Worm (Caenorhabditis elegans) whole organism, young adult: ENCODE data around the gene srpa-72.

Experiments used
- B0261.1 ChIP-seq: sonication (generic microtip); optimal IDR thresholded peaks from 2 replicates; lab custom pipeline; 2016; ENCODE audit warnings: mild to moderate bottlenecking, missing genetic modification characterization, moderate library complexity, missing compliant biosample characterization
- B0336.3 ChIP-seq: fragments of 200-800 bp; sonication (Bioruptor generic); IDR thresholded peaks from 2 replicates; pipeline ENCODE4 v1.3.6; 2022; ENCODE audit warnings: missing genetic modification characterization, missing compliant biosample characterization
- F23B12.7 ChIP-seq: sonication (generic microtip); optimal IDR thresholded peaks from 2 replicates; lab custom pipeline; 2017; ENCODE audit warnings: missing genetic modification characterization, mild to moderate bottlenecking, missing compliant biosample characterization, antibody characterized with exemption, moderate library complexity; ENCODE audit not compliant: insufficient read depth
- F37B4.10 ChIP-seq: fragments of 200-800 bp; sonication (Bioruptor generic); IDR thresholded peaks from 2 replicates; pipeline ENCODE4 v1.3.6; 2022; ENCODE audit warnings: missing genetic modification characterization, missing compliant biosample characterization
- K11D2.4 ChIP-seq: fragments of 200-800 bp; sonication (Bioruptor generic); IDR thresholded peaks from 2 replicates; pipeline ENCODE4 v1.3.6; 2022; ENCODE audit warnings: missing genetic modification reagents, missing genetic modification characterization, missing compliant biosample characterization
- Y53F4B.3 ChIP-seq: fragments of 200-800 bp; sonication (Bioruptor generic); IDR thresholded peaks from 2 replicates; pipeline ENCODE4 v1.3.6; 2022; ENCODE audit warnings: missing genetic modification reagents, missing genetic modification characterization, missing compliant biosample characterization
- Y67H2A.10 ChIP-seq: fragments of 200-800 bp; sonication (Bioruptor generic); conservative IDR thresholded peaks from 2 replicates; pipeline ENCODE4 v1.3.6; 2022; ENCODE audit warnings: missing genetic modification reagents, missing genetic modification characterization, missing compliant biosample characterization
- Y79H2A.3 ChIP-seq: fragments of 200-800 bp; sonication (Bioruptor generic); conservative IDR thresholded peaks from 2 replicates; pipeline ENCODE4 v1.3.6; 2022; ENCODE audit warnings: missing genetic modification reagents, missing genetic modification characterization, missing compliant biosample characterization
- ZK185.1 ChIP-seq: sonication (generic microtip); optimal IDR thresholded peaks from 2 replicates; lab custom pipeline; 2016; ENCODE audit warnings: mild to moderate bottlenecking, missing genetic modification characterization, missing compliant biosample characterization; ENCODE audit not compliant: poor library complexity, severe bottlenecking
- akir-1 ChIP-seq: fragments of 200-800 bp; sonication (Bioruptor generic); optimal IDR thresholded peaks from 2 replicates; lab custom pipeline; 2018; ENCODE audit warnings: mild to moderate bottlenecking, missing genetic modification characterization, moderate library complexity, missing compliant biosample characterization
- atf-7 ChIP-seq: sonication (generic microtip); optimal IDR thresholded peaks from 2 replicates; lab custom pipeline; 2017; ENCODE audit warnings: mild to moderate bottlenecking, missing genetic modification characterization, missing compliant biosample characterization
- attf-6 ChIP-seq: fragments of 200-800 bp; sonication (Bioruptor generic); IDR thresholded peaks from 2 replicates; pipeline ENCODE4 v1.3.6; 2022; ENCODE audit warnings: missing genetic modification reagents, missing genetic modification characterization, missing compliant biosample characterization
- cebp-1 ChIP-seq, 2 experiments: fragments of 200-800 bp in 1 of 2; sonication (Bioruptor generic) in 1 of 2; sonication (generic microtip) in 1 of 2; IDR thresholded peaks in 1 of 2; optimal IDR thresholded peaks in 1 of 2; 2 replicates each; pipeline versions ENCODE4 v1.3.6 to Lab custom; 2017 to 2022; ENCODE audit warnings: missing compliant biosample characterization in 2 of 2, missing genetic modification characterization in 2 of 2, mild to moderate bottlenecking in 1 of 2, missing genetic modification reagents in 1 of 2, moderate library complexity in 1 of 2
- cebp-2 ChIP-seq: fragments of 200-800 bp; sonication (Bioruptor generic); IDR thresholded peaks from 2 replicates; pipeline ENCODE4 v1.3.6; 2022; ENCODE audit warnings: missing genetic modification characterization, missing compliant biosample characterization
- ceh-91 ChIP-seq: fragments of 200-800 bp; sonication (Bioruptor generic); IDR thresholded peaks from 2 replicates; pipeline ENCODE4 v1.3.6; 2022; ENCODE audit warnings: missing genetic modification reagents, missing genetic modification characterization, missing compliant biosample characterization
- egrh-3 ChIP-seq: fragments of 200-800 bp; sonication (Bioruptor generic); IDR thresholded peaks from 2 replicates; pipeline ENCODE4 v1.3.6; 2022; ENCODE audit warnings: missing genetic modification reagents, missing genetic modification characterization, missing compliant biosample characterization
- hlh-12 ChIP-seq: sonication (generic microtip); optimal IDR thresholded peaks from 2 replicates; lab custom pipeline; 2016; ENCODE audit warnings: missing genetic modification characterization, missing compliant biosample characterization
- hlh-26 ChIP-seq: fragments of 200-800 bp; sonication (Bioruptor generic); conservative IDR thresholded peaks from 2 replicates; pipeline ENCODE4 v1.3.6; 2022; ENCODE audit warnings: missing genetic modification reagents, missing genetic modification characterization, missing compliant biosample characterization
- hsf-1 ChIP-seq: fragments of 200-800 bp; sonication (Bioruptor generic); IDR thresholded peaks from 2 replicates; pipeline ENCODE4 v1.3.6; 2022; ENCODE audit warnings: missing genetic modification reagents, missing genetic modification characterization, missing compliant biosample characterization
- lsy-27 ChIP-seq: sonication (generic microtip); optimal IDR thresholded peaks from 2 replicates; lab custom pipeline; 2017; ENCODE audit warnings: missing genetic modification characterization, mild to moderate bottlenecking, missing compliant biosample characterization, antibody characterized with exemption, missing genotype, borderline replicate concordance; ENCODE audit not compliant: insufficient read depth
- madf-10 ChIP-seq: sonication (generic microtip); optimal IDR thresholded peaks from 2 replicates; lab custom pipeline; 2016; ENCODE audit warnings: mild to moderate bottlenecking, missing genetic modification characterization, missing compliant biosample characterization
- mcd-1 ChIP-seq: fragments of 200-800 bp; sonication (Bioruptor generic); IDR thresholded peaks from 2 replicates; pipeline ENCODE4 v1.3.6; 2022; ENCODE audit warnings: missing genetic modification reagents, missing genetic modification characterization, missing compliant biosample characterization
- mel-28 ChIP-seq: sonication (generic microtip); optimal IDR thresholded peaks from 2 replicates; lab custom pipeline; 2016; ENCODE audit warnings: borderline replicate concordance, mild to moderate bottlenecking, missing genetic modification characterization, missing compliant biosample characterization
- nfya-1 ChIP-seq: sonication (generic microtip); optimal IDR thresholded peaks from 2 replicates; lab custom pipeline; 2017; ENCODE audit warnings: antibody characterized with exemption, missing compliant biosample characterization, missing genetic modification characterization, borderline replicate concordance; ENCODE audit not compliant: insufficient read depth
- nfya-2 ChIP-seq: fragments of 200-800 bp; sonication (Bioruptor generic); IDR thresholded peaks from 2 replicates; pipeline ENCODE4 v1.3.6; 2022; ENCODE audit warnings: missing genetic modification reagents, missing genetic modification characterization, missing compliant biosample characterization
- pbrm-1 ChIP-seq: fragments of 200-800 bp; sonication (Bioruptor generic); IDR thresholded peaks from 2 replicates; pipeline ENCODE4 v1.3.6; 2022; ENCODE audit warnings: missing genetic modification reagents, missing genetic modification characterization, missing compliant biosample characterization
- rcor-1 ChIP-seq: fragments of 200-800 bp; sonication (Bioruptor generic); IDR thresholded peaks from 2 replicates; pipeline ENCODE4 v1.3.6; 2022; ENCODE audit warnings: missing genetic modification reagents, missing genetic modification characterization, missing compliant biosample characterization
- snpc-1.1 ChIP-seq: sonication (generic microtip); optimal IDR thresholded peaks from 2 replicates; lab custom pipeline; 2017; ENCODE audit warnings: missing genetic modification characterization, mild to moderate bottlenecking, missing compliant biosample characterization, antibody characterized with exemption, moderate library complexity, missing genotype, missing genetic modification reagents; ENCODE audit not compliant: insufficient read depth
- snpc-4 ChIP-seq, 5 experiments: fragments of 150-350 bp in 1 of 5; sonication (generic microtip) in 4 of 5; optimal IDR thresholded peaks; 2 replicates each; lab custom pipeline; 2014 to 2018; ENCODE audit warnings: missing genetic modification characterization in 5 of 5, missing biosample characterization in 3 of 5, antibody characterized with exemption in 2 of 5, mild to moderate bottlenecking in 2 of 5, missing compliant biosample characterization in 2 of 5, missing genotype in 2 of 5, moderate library complexity in 2 of 5, missing genetic modification reagents in 1 of 5
- tbp1 ChIP-seq: fragments of 200-800 bp; sonication (Bioruptor generic); optimal IDR thresholded peaks from 2 replicates; lab custom pipeline; 2018; ENCODE audit warnings: mild to moderate bottlenecking, missing genetic modification characterization, missing compliant biosample characterization
- unc-62 ChIP-seq: fragments of 150-350 bp; optimal IDR thresholded peaks from 2 replicates; lab custom pipeline; 2014; ENCODE audit warnings: missing biosample characterization, missing genetic modification reagents, missing genetic modification characterization
- zfh-2 ChIP-seq: fragments of 200-800 bp; sonication (Bioruptor generic); conservative IDR thresholded peaks from 2 replicates; pipeline ENCODE4 v1.3.6; 2022; ENCODE audit warnings: missing genetic modification reagents, missing genetic modification characterization, missing compliant biosample characterization
- ztf-18 ChIP-seq: sonication (generic microtip); optimal IDR thresholded peaks from 2 replicates; lab custom pipeline; 2016; ENCODE audit warnings: missing genotype, mild to moderate bottlenecking, missing genetic modification characterization, missing compliant biosample characterization
- ztf-28 ChIP-seq: fragments of 200-800 bp; sonication (Bioruptor generic); IDR thresholded peaks from 2 replicates; pipeline ENCODE4 v1.3.6; 2022; ENCODE audit warnings: missing genetic modification reagents, missing genetic modification characterization, missing compliant biosample characterization
- ztf-3 ChIP-seq: fragments of 200-800 bp; sonication (Bioruptor generic); optimal IDR thresholded peaks from 2 replicates; lab custom pipeline; 2018; ENCODE audit warnings: mild to moderate bottlenecking, missing genetic modification characterization, missing compliant biosample characterization

srpa-72 gene

DNA sequence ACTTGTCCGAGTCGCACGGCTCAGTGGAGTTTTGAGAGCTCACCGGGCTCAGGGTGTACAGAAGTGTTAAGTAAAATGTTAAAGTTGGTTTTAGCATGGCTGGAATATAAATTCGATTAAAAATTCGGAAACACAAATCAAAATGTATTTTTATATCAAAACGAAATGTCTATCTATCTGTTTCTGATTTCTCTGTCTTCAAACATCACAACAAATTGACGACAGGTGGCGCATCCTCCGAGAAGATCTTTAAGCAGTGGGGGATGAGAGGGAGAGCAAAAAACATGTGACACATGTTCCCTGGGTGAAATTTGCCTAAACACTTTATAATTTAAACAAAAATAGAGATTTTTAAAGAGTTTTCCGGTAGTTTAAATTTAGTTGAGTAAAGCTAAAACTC lies 18.3 kb upstream of the srpa-72 start, which contains the start of gene F08D12.7:
TSS of gene F08D12.7 (minus strand) at position 101 of the 400 bp plus-strand sequence.
- TF ChIP-seq ceh-91 (GFP tag; lab: Robert Waterston, UW) (no peak), ztf-18 (tag; lab: Kevin White, UChicago) (no peak), cebp-1 (GFP tag; IDR thresholded peaks at IDR 0.05; lab: Robert Waterston, UW) (no peak), cebp-1 (tag; optimal IDR thresholded peaks at IDR 0.05; lab: Kevin White, UChicago) (no peak), mel-28 (tag; lab: Kevin White, UChicago) (no peak), mcd-1 (no peak), egrh-3 (no peak)

DNA sequence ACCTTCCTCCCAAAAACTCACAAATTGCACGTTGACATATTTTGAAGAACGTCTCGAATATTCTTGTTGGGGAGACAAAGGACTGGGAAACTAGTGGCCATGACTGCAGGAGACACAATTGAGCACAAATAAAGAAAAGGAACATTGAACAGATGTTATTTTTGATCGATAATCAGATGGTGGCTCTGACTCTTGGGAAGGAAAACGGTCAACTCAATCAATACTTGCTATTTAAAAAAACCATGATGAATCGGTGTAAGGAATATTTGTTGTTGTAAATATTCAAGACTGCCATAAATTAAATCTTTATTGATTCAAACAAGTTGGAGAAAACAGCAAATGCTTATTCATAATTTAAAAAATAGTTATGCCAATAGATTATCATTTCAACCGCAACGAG lies 16.5 kb upstream of the srpa-72 start, which contains the start of gene fbxb-105:
TSS of gene fbxb-105 (minus strand) at position 101 of the 400 bp plus-strand sequence.
- no peak for TF ChIP-seq hsf-1 (GFP tag; lab: Robert Waterston, UW)

DNA sequence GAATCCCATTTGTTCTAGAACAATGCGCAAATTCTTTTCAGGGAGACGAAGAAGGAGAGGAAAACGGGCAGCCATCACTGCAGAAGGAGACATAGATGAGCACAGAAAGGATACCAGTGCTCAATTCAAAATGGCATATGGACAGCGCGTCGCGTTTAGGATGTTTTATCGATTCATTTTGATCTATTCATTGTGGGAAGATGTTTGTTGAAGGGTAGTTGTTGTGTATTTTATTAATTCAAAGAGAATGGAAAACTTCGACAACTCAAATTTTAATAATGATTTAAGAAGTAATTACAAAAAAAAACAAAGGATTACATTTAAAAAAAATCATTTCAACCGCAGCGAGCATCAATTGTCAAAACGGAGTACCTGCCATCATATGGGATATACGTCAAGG lies 15.1 kb upstream of the srpa-72 start, which contains the start of gene sdz-10:
TSS of gene sdz-10 (minus strand) at position 101 of the 400 bp plus-strand sequence.
- TF ChIP-seq F37B4.10 (GFP tag; lab: Robert Waterston, UW) (no peak), snpc-4 (GFP tag; optimal IDR thresholded peaks at IDR 0.05; lab: Kevin White, UChicago) (no peak), snpc-4 (tag; optimal IDR thresholded peaks at IDR 0.05; lab: Kevin White, UChicago) (no peak), rcor-1 (GFP tag; lab: Robert Waterston, UW) (no peak), hlh-26 (no peak), madf-10 (no peak), Y79H2A.3 (no peak), Y67H2A.10 (GFP tag; lab: Robert Waterston, UW) (no peak), nfya-2 (no peak), zfh-2 (no peak), cebp-2 (no peak), attf-6 (GFP tag; lab: Robert Waterston, UW) (no peak)
- TF ChIP-seq, all 124 proteins: peak for 0

DNA sequence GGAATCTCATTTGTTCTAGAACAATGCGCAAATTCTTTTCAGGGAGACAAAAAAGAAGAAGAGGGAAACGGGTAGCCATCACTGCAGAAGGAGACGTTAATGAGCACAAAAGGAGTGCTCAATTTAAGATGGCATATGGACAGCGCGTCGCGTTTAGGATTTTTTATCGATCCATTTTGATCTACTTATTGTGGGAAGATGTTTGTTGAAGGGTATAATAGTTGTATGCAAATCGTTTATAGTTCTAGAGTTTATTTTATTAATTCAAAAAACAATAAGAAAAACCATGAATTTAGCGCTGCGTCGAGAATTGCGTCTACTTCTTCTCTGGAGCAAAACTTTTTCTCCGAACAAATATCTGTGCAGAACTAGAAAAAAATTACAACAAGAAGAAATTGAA lies 13.7 kb upstream of the srpa-72 start, which contains the start of gene sdz-9:
TSS of gene sdz-9 (minus strand) at position 101 of the 400 bp plus-strand sequence.
- no peak for TF ChIP-seq F37B4.10 (GFP tag; lab: Robert Waterston, UW)
- TF ChIP-seq ztf-3 (GFP tag; lab: Kevin White, UChicago), result no peak
- no peak for TF ChIP-seq pbrm-1 (GFP tag; lab: Robert Waterston, UW)
- no peak for TF ChIP-seq akir-1
- TF ChIP-seq atf-7 (tag; lab: Kevin White, UChicago), result no peak

DNA sequence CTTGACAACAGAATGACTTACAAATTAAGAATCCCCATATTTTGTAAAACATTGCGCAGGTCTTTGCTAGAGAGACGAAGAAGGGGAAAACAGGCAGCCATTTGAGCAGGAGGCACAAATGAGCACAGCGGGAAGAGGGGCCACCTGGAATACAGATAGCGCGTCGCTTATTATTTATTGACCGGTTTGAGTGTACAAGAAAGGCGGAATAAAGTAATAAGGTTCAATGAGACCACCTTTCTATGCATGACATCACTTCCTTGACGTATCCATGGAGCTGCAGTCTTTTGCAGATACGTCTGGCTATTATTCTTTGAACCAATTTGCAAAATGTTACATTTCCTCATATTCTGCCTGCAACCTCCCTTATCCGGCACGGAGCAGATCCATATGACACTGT lies 12.4 kb upstream of the srpa-72 start, which contains the start of gene fbxb-111:
TSS of gene fbxb-111 (minus strand) at position 101 of the 400 bp plus-strand sequence.
- TF ChIP-seq ztf-18 (tag; lab: Kevin White, UChicago) (no peak), hlh-12 (tag; lab: Kevin White, UChicago) (no peak), tbp1 (no peak), ztf-3 (GFP tag; lab: Kevin White, UChicago) (no peak)
- TF ChIP-seq, all 124 proteins: peak for 0

DNA sequence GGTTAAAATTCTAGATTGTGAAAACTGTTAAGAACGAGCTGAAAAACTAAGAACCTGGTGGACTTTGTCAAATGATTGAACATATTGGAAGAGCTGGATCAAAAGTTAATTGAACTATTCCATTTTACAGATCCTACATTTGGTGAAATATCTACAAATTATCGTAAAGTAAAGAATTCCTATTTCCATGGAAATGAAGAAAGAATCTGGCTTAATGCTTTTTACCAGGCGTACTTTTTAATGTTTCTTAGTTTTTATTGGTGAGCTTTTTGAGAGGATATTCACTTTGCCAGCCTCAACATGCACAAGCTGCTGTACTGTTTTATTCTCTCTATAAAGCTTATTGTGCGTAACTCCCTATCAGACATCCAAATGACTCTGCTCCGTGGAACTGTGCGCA lies 9.4 kb upstream of the srpa-72 start, which contains the start of gene F08D12.4:
TSS of gene F08D12.4 (plus strand) at position 301 of the 400 bp plus-strand sequence.
- TF ChIP-seq ZK185.1 (tag; lab: Kevin White, UChicago), result no peak

DNA sequence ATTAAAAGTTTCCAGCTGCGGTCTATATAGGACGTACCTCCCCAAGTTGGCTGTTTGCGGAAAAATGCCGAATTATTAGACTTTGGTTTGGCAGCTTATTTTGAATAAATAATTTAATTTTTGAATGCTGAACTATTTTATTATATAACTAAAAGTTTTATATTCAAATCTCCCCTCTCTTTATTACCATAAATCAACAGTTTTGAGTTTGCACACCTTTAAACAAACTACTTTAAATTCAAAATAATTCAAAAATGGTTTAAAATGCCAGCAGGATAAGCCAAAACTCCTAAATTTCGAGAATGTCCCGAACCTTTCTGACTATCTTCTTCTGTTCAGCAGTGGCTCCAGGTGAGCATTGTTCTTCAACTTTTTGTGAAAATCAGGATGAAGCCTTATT lies 8.0 kb upstream of the srpa-72 start, which contains the start of gene F08D12.3:
TSS of gene F08D12.3 (plus strand) at position 301 of the 400 bp plus-strand sequence.
- no peak for TF ChIP-seq lsy-27
- no peak for TF ChIP-seq F23B12.7 (tag; lab: Kevin White, UChicago)
- no peak for TF ChIP-seq snpc-1.1 (tag; lab: Kevin White, UChicago)
- TF ChIP-seq nfya-1 (tag; lab: Kevin White, UChicago), result no peak
- TF ChIP-seq cebp-2, result no peak
- TF ChIP-seq Y53F4B.3, result no peak
- TF ChIP-seq unc-62 (GFP tag; lab: Kevin White, UChicago), result no peak
- TF ChIP-seq K11D2.4 (GFP tag; lab: Robert Waterston, UW), result no peak
- no peak for TF ChIP-seq hlh-12 (tag; lab: Kevin White, UChicago)
- no peak for TF ChIP-seq zfh-2
- TF ChIP-seq B0336.3 (GFP tag; lab: Robert Waterston, UW), result no peak
- TF ChIP-seq B0261.1 (tag; lab: Kevin White, UChicago), result no peak
- no peak for TF ChIP-seq ztf-28
